Worm (Caenorhabditis elegans) whole organism, L3 larva: ENCODE results near the gene srab-22.

Experiments used
- ZK546.5 ChIP-seq: sonication (generic microtip); optimal IDR thresholded peaks from 2 replicates; lab custom pipeline; 2017; ENCODE audit warnings: missing biosample characterization, missing genetic modification characterization
- ama-1 ChIP-seq: fragments of 150-350 bp; optimal IDR thresholded peaks from 2 replicates; lab custom pipeline; 2018
- ceh-28 ChIP-seq: fragments of 150-350 bp; optimal IDR thresholded peaks from 2 replicates; lab custom pipeline; 2014; ENCODE audit warnings: missing biosample characterization, missing genetic modification reagents, missing genetic modification characterization
- ceh-82 ChIP-seq: fragments of 150-350 bp; optimal IDR thresholded peaks from 2 replicates; lab custom pipeline; 2014; ENCODE audit warnings: missing biosample characterization, missing genetic modification characterization
- ceh-9 ChIP-seq: sonication (generic microtip); optimal IDR thresholded peaks from 2 replicates; lab custom pipeline; 2018; ENCODE audit warnings: missing biosample characterization, missing genetic modification characterization
- nhr-237 ChIP-seq: fragments of 150-350 bp; optimal IDR thresholded peaks from 2 replicates; lab custom pipeline; 2014; ENCODE audit warnings: missing biosample characterization, missing genetic modification characterization
- nhr-43 ChIP-seq: sonication (generic microtip); optimal IDR thresholded peaks from 2 replicates; lab custom pipeline; 2016; ENCODE audit warnings: mild to moderate bottlenecking, missing genetic modification characterization, missing compliant biosample characterization; ENCODE audit not compliant: poor library complexity, severe bottlenecking
- pha-4 ChIP-seq: fragments of 150-350 bp; optimal IDR thresholded peaks from 2 replicates; lab custom pipeline; 2014; ENCODE audit warnings: missing biosample characterization, missing genetic modification reagents, missing genetic modification characterization
- pqm-1 ChIP-seq: fragments of 150-350 bp; optimal IDR thresholded peaks from 2 replicates; lab custom pipeline; 2017; ENCODE audit warnings: missing biosample characterization, missing genetic modification characterization, inconsistent platforms
- unc-39 ChIP-seq: sonication (generic microtip); optimal IDR thresholded peaks from 4 replicates; lab custom pipeline; 2017; ENCODE audit warnings: missing biosample characterization, missing genetic modification characterization
- ztf-4 ChIP-seq: fragments of 150-350 bp; optimal IDR thresholded peaks from 2 replicates; lab custom pipeline; 2014; ENCODE audit warnings: missing biosample characterization, missing genetic modification characterization

DNA sequence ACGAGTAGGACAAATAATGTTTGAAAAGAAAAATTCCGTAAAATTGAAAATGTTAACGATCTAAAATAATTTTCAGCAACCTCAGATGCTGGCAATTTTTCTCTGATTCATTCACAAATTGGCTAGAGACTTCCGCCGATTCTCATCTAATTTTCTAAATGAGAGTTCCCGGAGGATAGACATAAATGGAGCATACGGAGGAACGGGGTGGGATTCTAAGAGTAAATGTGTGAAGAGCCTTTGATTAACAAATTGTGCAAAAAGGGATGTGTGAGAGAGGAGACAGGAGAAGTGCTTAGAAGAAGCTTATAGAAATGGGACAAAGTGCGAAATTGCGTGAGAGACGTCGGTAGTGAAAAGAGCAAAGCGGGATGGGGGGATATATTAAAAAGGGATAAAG is 25.5 kb downstream of the srab-22 start:
- TF ChIP-seq ZK546.5 (tag; lab: Kevin White, UChicago) (no peak), unc-39 (tag; lab: Kevin White, UChicago) (no peak), ztf-4 (tag; lab: Kevin White, UChicago) (no peak), nhr-43 (tag; lab: Kevin White, UChicago) (no peak), ceh-82 (tag; lab: Kevin White, UChicago) (no peak), ama-1 (lab: Kevin White, UChicago) (no peak), nhr-237 (tag; lab: Kevin White, UChicago) (no peak), pqm-1 (tag; lab: Kevin White, UChicago) (no peak), ceh-28 (tag; lab: Kevin White, UChicago) (no peak), ceh-9 (tag; lab: Kevin White, UChicago) (no peak), pha-4 (tag; lab: Kevin White, UChicago) (no peak)
